Worm (Caenorhabditis elegans): Measurements from ENCODE around the gene grd-2.

grd-2 gene

ce11 chrV:20604606-20605155 is 4.9 kb upstream of the grd-2 start, which contains the start of gene ttr-57:
ttr-57 (plus strand) TSS chrV:20605105.
- no peak for TF ChIP-seq nhr-237 (tag; optimal IDR thresholded peaks at IDR 0.05)
- no peak for TF ChIP-seq nhr-12 (tag; optimal IDR thresholded peaks at IDR 0.05)
- TF ChIP-seq ces-1 (GFP tag; optimal IDR thresholded peaks at IDR 0.05): no peak
- TF ChIP-seq unc-98 (GFP tag; IDR thresholded peaks at IDR 0.05): no peak
- TF ChIP-seq lin-15B (tag; optimal IDR thresholded peaks at IDR 0.05): no peak
- TF ChIP-seq dpl-1 (GFP tag; optimal IDR thresholded peaks at IDR 0.05): no peak
- TF ChIP-seq egl-13 (tag; optimal IDR thresholded peaks at IDR 0.05): no peak
- no peak for TF ChIP-seq mab-9 (GFP tag; IDR thresholded peaks at IDR 0.05)
- TF ChIP-seq pqm-1 (tag; optimal IDR thresholded peaks at IDR 0.05): no peak
- no peak for TF ChIP-seq fkh-4 (tag; optimal IDR thresholded peaks at IDR 0.05; ENCODE audit: borderline replicate concordance)
- no peak for TF ChIP-seq lsy-2 (tag; optimal IDR thresholded peaks at IDR 0.05)
- no peak for TF ChIP-seq jun-1 (tag; optimal IDR thresholded peaks at IDR 0.05)
- no peak for TF ChIP-seq nhr-84 (tag; optimal IDR thresholded peaks at IDR 0.05)
- TF ChIP-seq fkh-8 (tag; optimal IDR thresholded peaks at IDR 0.05): no peak
- no peak for TF ChIP-seq aly-2 (tag; optimal IDR thresholded peaks at IDR 0.05)
- TF ChIP-seq mdl-1 (tag; optimal IDR thresholded peaks at IDR 0.05): no peak
- no peak for TF ChIP-seq fos-1 (tag; optimal IDR thresholded peaks at IDR 0.05)
- no peak for TF ChIP-seq nhr-19 (GFP tag; conservative IDR thresholded peaks at IDR 0.05)
- TF ChIP-seq hlh-4 (tag; optimal IDR thresholded peaks at IDR 0.05): no peak
- no peak for TF ChIP-seq nhr-71 (tag; optimal IDR thresholded peaks at IDR 0.05)

- TF ChIP-seq nhr-19 (GFP tag; conservative IDR thresholded peaks at IDR 0.05) (no peak), rnt-1 (tag; optimal IDR thresholded peaks at IDR 0.05) (no peak), dsc-1 (tag; optimal IDR thresholded peaks at IDR 0.05) (peak; percentile 65)
Measured at ce11 chrV:20606617-20607016, 3.0 kb upstream of the grd-2 start, which contains the start of gene F46B3.23. F46B3.23 (minus strand) TSS chrV:20606717.

ce11 chrV:20608688-20609087 is 906 bp upstream of the grd-2 start, which contains the start of gene ttr-12:
ttr-12 (minus strand) TSS chrV:20608788.
- TF ChIP-seq Y116A8C.19 (tag; optimal IDR thresholded peaks at IDR 0.05; ENCODE audit: borderline replicate concordance): no peak
- no peak for TF ChIP-seq lin-39 (tag; optimal IDR thresholded peaks at IDR 0.05)
- TF ChIP-seq nhr-77 (tag; optimal IDR thresholded peaks at IDR 0.05): no peak
- no peak for TF ChIP-seq sptf-1 (tag; optimal IDR thresholded peaks at IDR 0.05)
- no peak for TF ChIP-seq C16A3.4 (tag; optimal IDR thresholded peaks at IDR 0.05)
- no peak for TF ChIP-seq nhr-20 (tag; optimal IDR thresholded peaks at IDR 0.05)
- TF ChIP-seq vab-15 (tag; optimal IDR thresholded peaks at IDR 0.05): no peak
- TF ChIP-seq mab-9 (GFP tag; IDR thresholded peaks at IDR 0.05): no peak
- TF ChIP-seq fkh-4 (tag; optimal IDR thresholded peaks at IDR 0.05; ENCODE audit: borderline replicate concordance): no peak
- TF ChIP-seq lin-15B (tag; optimal IDR thresholded peaks at IDR 0.05): no peak
- TF ChIP-seq mdl-1 (tag; optimal IDR thresholded peaks at IDR 0.05): no peak
- TF ChIP-seq nhr-85 (tag): no peak

- TF ChIP-seq nhr-77 (tag; optimal IDR thresholded peaks at IDR 0.05) (no peak), nhr-19 (GFP tag; conservative IDR thresholded peaks at IDR 0.05) (no peak), vab-15 (tag; optimal IDR thresholded peaks at IDR 0.05) (no peak), C34B4.2 (tag; optimal IDR thresholded peaks at IDR 0.05) (no peak), unc-130 (tag; optimal IDR thresholded peaks at IDR 0.05) (no peak), unc-30 (tag; optimal IDR thresholded peaks at IDR 0.05) (no peak), hlh-4 (tag; optimal IDR thresholded peaks at IDR 0.05) (no peak)
Measured at ce11 chrV:20618632-20619031, 9.0 kb downstream of the grd-2 start, which contains the start of gene F46B3.7. F46B3.7 (minus strand) TSS chrV:20618732.

ce11 chrV:20623060-20623459 is 13.5 kb downstream of the grd-2 start, which contains the start of gene F46B3.8:
F46B3.8 (minus strand) TSS chrV:20623160.
- TF ChIP-seq isw-1 (GFP tag; IDR thresholded peaks at IDR 0.05) (no peak), xbp-1 (tag; optimal IDR thresholded peaks at IDR 0.05) (no peak), C34B4.2 (tag; optimal IDR thresholded peaks at IDR 0.05) (no peak), ztf-11 (tag; optimal IDR thresholded peaks at IDR 0.05) (no peak), vab-15 (tag; optimal IDR thresholded peaks at IDR 0.05) (no peak), ama-1 (optimal IDR thresholded peaks at IDR 0.05) (no peak), lin-35 (GFP tag; optimal IDR thresholded peaks at IDR 0.05) (no peak), C04F5.9 (tag; optimal IDR thresholded peaks at IDR 0.05) (no peak), dsc-1 (tag; optimal IDR thresholded peaks at IDR 0.05) (no peak), lin-15B (tag; optimal IDR thresholded peaks at IDR 0.05) (no peak), nhr-77 (tag; optimal IDR thresholded peaks at IDR 0.05) (no peak), nhr-84 (tag; optimal IDR thresholded peaks at IDR 0.05) (no peak), tbx-2 (tag; optimal IDR thresholded peaks at IDR 0.05) (no peak), nhr-28 (tag; optimal IDR thresholded peaks at IDR 0.05) (no peak), unc-86 (tag; optimal IDR thresholded peaks at IDR 0.05) (no peak), swsn-7 (tag; optimal IDR thresholded peaks at IDR 0.05) (no peak), mdl-1 (tag; optimal IDR thresholded peaks at IDR 0.05) (no peak)
